In the genomic region with DNA sequence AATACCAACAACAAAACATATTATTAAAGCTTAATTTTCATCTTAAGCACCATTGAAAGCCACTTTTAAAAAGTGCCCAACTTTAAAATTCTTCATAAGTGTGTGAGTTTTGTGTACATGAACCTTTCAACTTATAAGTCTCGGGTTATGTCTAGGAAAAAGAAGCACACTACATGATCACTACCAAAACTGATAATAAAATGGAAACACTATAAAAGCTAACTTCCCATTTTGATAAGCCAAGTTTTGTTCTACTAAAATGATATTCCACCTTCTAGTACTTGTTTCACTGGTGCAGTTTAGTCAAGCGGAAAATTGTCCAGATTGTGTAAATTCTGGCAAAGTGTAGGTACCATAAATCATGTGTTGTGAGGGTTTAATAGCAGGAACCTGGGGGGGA, we compare ENCODE assay signal across 4 worm cellular contexts.
TF ChIP-seq lines count a peak whose summit lies in the region.

A gene (plus strand): TSS at position 242 of the 400 bp plus-strand sequence.

TF ChIP-seq in whole organism, L1 larva, 84 proteins besides CTCF, POLR2A, EP300 and RAD21:
- TF ChIP-seq lin-14 (GFP tag; optimal IDR thresholded peaks at IDR 0.05; lab: Kevin White, UChicago) (peak; percentile 7), elt-2 (tag; optimal IDR thresholded peaks at IDR 0.05; lab: Kevin White, UChicago) (peak; percentile 39), unc-86 (tag; optimal IDR thresholded peaks at IDR 0.05; lab: Kevin White, UChicago) (no peak), nhr-20 (tag; optimal IDR thresholded peaks at IDR 0.05; lab: Kevin White, UChicago) (no peak), C16A3.4 (tag; optimal IDR thresholded peaks at IDR 0.05; lab: Kevin White, UChicago) (no peak), ces-1 (GFP tag; optimal IDR thresholded peaks at IDR 0.05; lab: Kevin White, UChicago) (no peak)

TF ChIP-seq in whole organism, L2 larva, 48 proteins besides CTCF, POLR2A, EP300 and RAD21:
- no peak for TF ChIP-seq sma-9 (GFP tag; optimal IDR thresholded peaks at IDR 0.05; lab: Kevin White, UChicago)
- no peak for TF ChIP-seq sma-9 (tag; optimal IDR thresholded peaks at IDR 0.05; lab: Kevin White, UChicago)
- TF ChIP-seq fos-1 (tag; optimal IDR thresholded peaks at IDR 0.05; lab: Kevin White, UChicago) = peak; percentile 34
- no peak for TF ChIP-seq Y55F3AM.14 (GFP tag; optimal IDR thresholded peaks at IDR 0.05; lab: Kevin White, UChicago)

TF ChIP-seq in whole organism, L3 larva, 47 proteins besides CTCF, POLR2A, EP300 and RAD21:
- TF ChIP-seq elt-2 (tag; optimal IDR thresholded peaks at IDR 0.05; lab: Kevin White, UChicago) (peak; percentile 51), nhr-25 (tag; optimal IDR thresholded peaks at IDR 0.05; lab: Kevin White, UChicago) (no peak), egl-27 (tag; optimal IDR thresholded peaks at IDR 0.05; lab: Kevin White, UChicago) (no peak), hmg-11 (tag; optimal IDR thresholded peaks at IDR 0.05; lab: Kevin White, UChicago) (no peak)

TF ChIP-seq in whole organism, L4 larva, 104 proteins besides CTCF, POLR2A, EP300 and RAD21:
- TF ChIP-seq hlh-30 (tag; optimal IDR thresholded peaks at IDR 0.05; lab: Kevin White, UChicago; ENCODE audit: insufficient read depth) (peak; percentile 0), nhr-28 (tag; optimal IDR thresholded peaks at IDR 0.05; lab: Kevin White, UChicago) (peak; percentile 88), pqm-1 (tag; optimal IDR thresholded peaks at IDR 0.05; lab: Kevin White, UChicago) (peak; percentile 15), F37D6.2 (tag; optimal IDR thresholded peaks at IDR 0.05; lab: Kevin White, UChicago) (no peak), Y5F2A.4 (GFP tag; optimal IDR thresholded peaks at IDR 0.05; lab: Kevin White, UChicago) (no peak)
TF ChIP-seq in whole organism, L4 larva: peak in this region for 3.
